Worm (Caenorhabditis elegans): ENCODE results near the gene R08B4.3.

- TF ChIP-seq hmg-11 (tag; optimal IDR thresholded peaks at IDR 0.05) = no peak
- no peak for TF ChIP-seq nhr-23 (tag; optimal IDR thresholded peaks at IDR 0.05)
- TF ChIP-seq ztf-11 (tag; optimal IDR thresholded peaks at IDR 0.05) = no peak
- TF ChIP-seq elt-2 (tag; optimal IDR thresholded peaks at IDR 0.05) = no peak
- no peak for TF ChIP-seq egl-27 (tag; optimal IDR thresholded peaks at IDR 0.05)
- TF ChIP-seq nfya-1 (tag; optimal IDR thresholded peaks at IDR 0.05; ENCODE audit: insufficient read depth) = no peak
- TF ChIP-seq mml-1 (tag; optimal IDR thresholded peaks at IDR 0.05) = no peak
- no peak for TF ChIP-seq pqm-1 (tag; optimal IDR thresholded peaks at IDR 0.05)
- TF ChIP-seq R02D3.7 (tag; optimal IDR thresholded peaks at IDR 0.05) = no peak
- TF ChIP-seq snpc-4 (tag; optimal IDR thresholded peaks at IDR 0.05) = no peak
- no peak for TF ChIP-seq nhr-237 (tag; optimal IDR thresholded peaks at IDR 0.05)
- no peak for TF ChIP-seq ZK546.5 (tag; optimal IDR thresholded peaks at IDR 0.05)
These were observed 35.6 kb downstream of the R08B4.3 start, which contains the start of gene W04G3.7 for ce11 chrX:11085162-11085561.
